ENCODE assay signal across 3 worm cellular contexts in the genomic region with DNA sequence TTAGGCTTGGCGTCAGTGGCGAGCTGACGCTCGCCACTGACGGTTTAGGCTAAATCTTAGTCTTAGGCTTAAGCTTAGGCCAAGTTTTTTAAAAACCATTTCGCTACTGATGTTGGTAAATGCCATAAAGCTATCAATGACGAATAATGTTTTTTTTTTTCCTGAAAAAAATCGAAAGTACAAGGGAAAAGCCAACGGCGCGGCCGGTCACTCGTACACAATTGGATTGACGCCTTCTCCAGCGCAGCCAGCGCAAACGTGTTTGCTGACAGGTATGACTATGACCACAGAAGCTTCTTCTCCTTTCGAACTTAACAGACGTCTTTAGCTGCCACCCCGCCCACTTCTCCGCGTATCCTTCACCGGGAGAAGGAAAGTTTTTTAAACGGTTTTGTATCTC.
A peak's percentile ranks its signal among the peaks of the same experiment; 100 is the strongest.
TF ChIP-seq lines count a peak whose summit lies in the region.

A gene (plus strand): TSS at position 301 of the 400 bp plus-strand sequence.

TF ChIP-seq in whole organism, L1 larva, 84 proteins besides CTCF, POLR2A, EP300 and RAD21:
- TF ChIP-seq blmp-1 (tag; optimal IDR thresholded peaks at IDR 0.05; lab: Kevin White, UChicago) = peak; percentile 63
- no peak for TF ChIP-seq nhr-85 (tag; lab: Kevin White, UChicago)

TF ChIP-seq in whole organism, L4 larva, 104 proteins besides CTCF, POLR2A, EP300 and RAD21:
- TF ChIP-seq nhr-42 (GFP tag; IDR thresholded peaks at IDR 0.05; lab: Robert Waterston, UW) (no peak), unc-62 (GFP tag; optimal IDR thresholded peaks at IDR 0.05 in 1 of 2; lab: Kevin White, UChicago) (peak in 1 of 2 experiments; percentile 36), unc-62 (tag; optimal IDR thresholded peaks at IDR 0.05; lab: Kevin White, UChicago) (no peak), hlh-11 (tag; optimal IDR thresholded peaks at IDR 0.05; lab: Kevin White, UChicago) (peak; percentile 24), F26F4.8 (GFP tag; conservative IDR thresholded peaks at IDR 0.05; lab: Robert Waterston, UW) (no peak), hlh-30 (tag; optimal IDR thresholded peaks at IDR 0.05; lab: Kevin White, UChicago; ENCODE audit: insufficient read depth) (no peak), attf-4 (tag; optimal IDR thresholded peaks at IDR 0.05; lab: Kevin White, UChicago) (no peak), aha-1 (tag; lab: Kevin White, UChicago) (peak; percentile 96)

TF ChIP-seq in whole organism, young adult, 124 proteins besides CTCF, POLR2A, EP300 and RAD21:
- TF ChIP-seq mcd-1 (GFP tag; IDR thresholded peaks at IDR 0.05; lab: Robert Waterston, UW) (no peak), cebp-2 (GFP tag; IDR thresholded peaks at IDR 0.05; lab: Robert Waterston, UW) (0 out of 2 replicates have a peak, but pooled peaks have one; percentile 11)
